Worm (Caenorhabditis elegans) whole organism, young adult: ENCODE measurements around the gene Y39B6A.29.

Source experiments
- B0019.2 ChIP-seq: fragments of 200-800 bp; sonication (Bioruptor generic); conservative IDR thresholded peaks from 2 replicates; pipeline ENCODE4 v1.3.6; 2022; ENCODE audit warnings: missing genetic modification reagents, missing genetic modification characterization, missing compliant biosample characterization
- D2030.7 ChIP-seq: fragments of 200-800 bp; sonication (Bioruptor generic); IDR thresholded peaks from 2 replicates; pipeline ENCODE4 v1.3.6; 2022; ENCODE audit warnings: missing genetic modification reagents, missing genetic modification characterization, missing compliant biosample characterization
- F22D6.2 ChIP-seq: sonication (generic microtip); optimal IDR thresholded peaks from 2 replicates; lab custom pipeline; 2016; ENCODE audit warnings: mild to moderate bottlenecking, missing genetic modification characterization, missing compliant biosample characterization
- F23B12.7 ChIP-seq: sonication (generic microtip); optimal IDR thresholded peaks from 2 replicates; lab custom pipeline; 2017; ENCODE audit warnings: missing genetic modification characterization, mild to moderate bottlenecking, missing compliant biosample characterization, antibody characterized with exemption, moderate library complexity; ENCODE audit not compliant: insufficient read depth
- F37B4.10 ChIP-seq: fragments of 200-800 bp; sonication (Bioruptor generic); IDR thresholded peaks from 2 replicates; pipeline ENCODE4 v1.3.6; 2022; ENCODE audit warnings: missing genetic modification characterization, missing compliant biosample characterization
- F49E8.2 ChIP-seq: sonication (generic microtip); optimal IDR thresholded peaks from 3 replicates; lab custom pipeline; 2017; ENCODE audit warnings: missing genetic modification characterization, mild to moderate bottlenecking, missing compliant biosample characterization, antibody characterized with exemption, moderate library complexity; ENCODE audit not compliant: insufficient read depth
- F57A8.1 ChIP-seq: fragments of 200-800 bp; sonication (Bioruptor generic); optimal IDR thresholded peaks from 2 replicates; lab custom pipeline; 2018; ENCODE audit warnings: mild to moderate bottlenecking, missing genetic modification characterization, moderate library complexity, missing compliant biosample characterization
- K11D2.4 ChIP-seq: fragments of 200-800 bp; sonication (Bioruptor generic); IDR thresholded peaks from 2 replicates; pipeline ENCODE4 v1.3.6; 2022; ENCODE audit warnings: missing genetic modification reagents, missing genetic modification characterization, missing compliant biosample characterization
- K12H6.12 ChIP-seq: fragments of 200-800 bp; sonication (Bioruptor generic); optimal IDR thresholded peaks from 2 replicates; lab custom pipeline; 2018; ENCODE audit warnings: mild to moderate bottlenecking, missing genetic modification characterization, missing compliant biosample characterization
- T07F8.4 ChIP-seq: sonication (generic microtip); optimal IDR thresholded peaks from 2 replicates; lab custom pipeline; 2016; ENCODE audit warnings: mild to moderate bottlenecking, missing genetic modification characterization, moderate library complexity, missing compliant biosample characterization
- Y53G8AR.9 ChIP-seq: fragments of 200-800 bp; sonication (Bioruptor generic); conservative IDR thresholded peaks from 2 replicates; pipeline ENCODE4 v1.3.6; 2022; ENCODE audit warnings: missing genetic modification reagents, missing genetic modification characterization, missing compliant biosample characterization
- ama-1 ChIP-seq, 3 experiments: fragments of 150-350 bp in 1 of 3; sonication (generic microtip) in 2 of 3; optimal IDR thresholded peaks; 2 replicates each; lab custom pipeline; 2014 to 2018; ENCODE audit warnings: missing biosample characterization in 2 of 3, missing genetic modification characterization in 2 of 3, missing genetic modification reagents in 2 of 3
- aptf-2 ChIP-seq: fragments of 200-800 bp; sonication (Bioruptor generic); conservative IDR thresholded peaks from 2 replicates; pipeline ENCODE4 v1.3.6; 2022; ENCODE audit warnings: missing genetic modification reagents, missing genetic modification characterization, missing compliant biosample characterization
- atf-7 ChIP-seq: sonication (generic microtip); optimal IDR thresholded peaks from 2 replicates; lab custom pipeline; 2017; ENCODE audit warnings: mild to moderate bottlenecking, missing genetic modification characterization, missing compliant biosample characterization
- attf-3 ChIP-seq: fragments of 200-800 bp; sonication (Bioruptor generic); conservative IDR thresholded peaks from 2 replicates; pipeline ENCODE4 v1.3.6; 2022; ENCODE audit warnings: missing genetic modification reagents, missing genetic modification characterization, missing compliant biosample characterization
- bed-1 ChIP-seq: fragments of 200-800 bp; sonication (Bioruptor generic); IDR thresholded peaks from 2 replicates; pipeline ENCODE4 v1.3.6; 2022; ENCODE audit warnings: missing genetic modification reagents, missing genetic modification characterization, missing compliant biosample characterization
- cebp-1 ChIP-seq, 2 experiments: fragments of 200-800 bp in 1 of 2; sonication (Bioruptor generic) in 1 of 2; sonication (generic microtip) in 1 of 2; IDR thresholded peaks in 1 of 2; optimal IDR thresholded peaks in 1 of 2; 2 replicates each; pipeline versions ENCODE4 v1.3.6 to Lab custom; 2017 to 2022; ENCODE audit warnings: missing compliant biosample characterization in 2 of 2, missing genetic modification characterization in 2 of 2, mild to moderate bottlenecking in 1 of 2, missing genetic modification reagents in 1 of 2, moderate library complexity in 1 of 2
- cebp-2 ChIP-seq: fragments of 200-800 bp; sonication (Bioruptor generic); IDR thresholded peaks from 2 replicates; pipeline ENCODE4 v1.3.6; 2022; ENCODE audit warnings: missing genetic modification characterization, missing compliant biosample characterization
- ceh-100 ChIP-seq: fragments of 200-800 bp; sonication (Bioruptor generic); IDR thresholded peaks from 2 replicates; pipeline ENCODE4 v1.3.6; 2022; ENCODE audit warnings: missing genetic modification reagents, missing genetic modification characterization, missing compliant biosample characterization
- dpl-1 ChIP-seq: fragments of 150-350 bp; optimal IDR thresholded peaks from 2 replicates; lab custom pipeline; 2014; ENCODE audit warnings: missing biosample characterization, missing genetic modification reagents, missing genetic modification characterization
- ekl-4 ChIP-seq: fragments of 200-800 bp; sonication (Bioruptor generic); IDR thresholded peaks from 2 replicates; pipeline ENCODE4 v1.3.6; 2022; ENCODE audit warnings: missing genetic modification reagents, missing genetic modification characterization, missing compliant biosample characterization
- let-607 ChIP-seq, 2 experiments: fragments of 200-800 bp in 1 of 2; sonication (Bioruptor generic) in 1 of 2; sonication (generic microtip) in 1 of 2; optimal IDR thresholded peaks; 2 replicates each; lab custom pipeline; 2016 to 2018; ENCODE audit warnings: mild to moderate bottlenecking in 2 of 2, missing compliant biosample characterization in 2 of 2, missing genetic modification characterization in 2 of 2, moderate library complexity in 2 of 2, missing genotype in 1 of 2
- lin-35 ChIP-seq, 3 experiments: fragments of 150-350 bp in 2 of 3; sonication (generic microtip) in 1 of 3; optimal IDR thresholded peaks; 2 replicates each; lab custom pipeline; 2014 to 2018; ENCODE audit warnings: missing biosample characterization in 3 of 3, missing genetic modification characterization in 3 of 3, missing genetic modification reagents in 3 of 3
- lir-1 ChIP-seq: fragments of 200-800 bp; sonication (Bioruptor generic); conservative IDR thresholded peaks from 2 replicates; pipeline ENCODE4 v1.3.6; 2022; ENCODE audit warnings: missing genetic modification reagents, missing genetic modification characterization, missing compliant biosample characterization
- madf-10 ChIP-seq: sonication (generic microtip); optimal IDR thresholded peaks from 2 replicates; lab custom pipeline; 2016; ENCODE audit warnings: mild to moderate bottlenecking, missing genetic modification characterization, missing compliant biosample characterization
- madf-3 ChIP-seq: fragments of 200-800 bp; sonication (Bioruptor generic); IDR thresholded peaks from 2 replicates; pipeline ENCODE4 v1.3.6; 2022; ENCODE audit warnings: missing genetic modification reagents, missing genetic modification characterization, missing compliant biosample characterization
- madf-6 ChIP-seq: fragments of 200-800 bp; sonication (Bioruptor generic); IDR thresholded peaks from 2 replicates; pipeline ENCODE4 v1.3.6; 2022; ENCODE audit warnings: missing genetic modification reagents, missing genetic modification characterization, missing compliant biosample characterization
- mel-28 ChIP-seq: sonication (generic microtip); optimal IDR thresholded peaks from 2 replicates; lab custom pipeline; 2016; ENCODE audit warnings: borderline replicate concordance, mild to moderate bottlenecking, missing genetic modification characterization, missing compliant biosample characterization
- mxl-1 ChIP-seq: sonication (generic microtip); optimal IDR thresholded peaks from 2 replicates; lab custom pipeline; 2016; ENCODE audit warnings: missing genetic modification characterization, missing compliant biosample characterization
- nfyb-1 ChIP-seq: fragments of 200-800 bp; sonication (Bioruptor generic); IDR thresholded peaks from 2 replicates; pipeline ENCODE4 v1.3.6; 2022; ENCODE audit warnings: missing genetic modification reagents, missing genetic modification characterization, missing compliant biosample characterization
- nhr-27 ChIP-seq: fragments of 200-800 bp; sonication (Bioruptor generic); optimal IDR thresholded peaks from 2 replicates; lab custom pipeline; 2018; ENCODE audit warnings: mild to moderate bottlenecking, missing genetic modification characterization, moderate library complexity, missing compliant biosample characterization
- nhr-80 ChIP-seq: sonication (generic microtip); optimal IDR thresholded peaks from 2 replicates; lab custom pipeline; 2016; ENCODE audit warnings: missing genetic modification characterization, missing compliant biosample characterization
- nhr-90 ChIP-seq: sonication (generic microtip); optimal IDR thresholded peaks from 2 replicates; lab custom pipeline; 2016; ENCODE audit warnings: missing genotype, mild to moderate bottlenecking, missing genetic modification characterization, missing compliant biosample characterization
- pbrm-1 ChIP-seq: fragments of 200-800 bp; sonication (Bioruptor generic); IDR thresholded peaks from 2 replicates; pipeline ENCODE4 v1.3.6; 2022; ENCODE audit warnings: missing genetic modification reagents, missing genetic modification characterization, missing compliant biosample characterization
- snpc-4 ChIP-seq, 5 experiments: fragments of 150-350 bp in 1 of 5; sonication (generic microtip) in 4 of 5; optimal IDR thresholded peaks; 2 replicates each; lab custom pipeline; 2014 to 2018; ENCODE audit warnings: missing genetic modification characterization in 5 of 5, missing biosample characterization in 3 of 5, antibody characterized with exemption in 2 of 5, mild to moderate bottlenecking in 2 of 5, missing compliant biosample characterization in 2 of 5, missing genotype in 2 of 5, moderate library complexity in 2 of 5, missing genetic modification reagents in 1 of 5
- sptf-2 ChIP-seq: fragments of 200-800 bp; sonication (Bioruptor generic); optimal IDR thresholded peaks from 2 replicates; lab custom pipeline; 2018; ENCODE audit warnings: mild to moderate bottlenecking, missing genetic modification characterization, missing compliant biosample characterization
- zfh-2 ChIP-seq: fragments of 200-800 bp; sonication (Bioruptor generic); conservative IDR thresholded peaks from 2 replicates; pipeline ENCODE4 v1.3.6; 2022; ENCODE audit warnings: missing genetic modification reagents, missing genetic modification characterization, missing compliant biosample characterization
- ztf-25 ChIP-seq: fragments of 200-800 bp; sonication (Bioruptor generic); IDR thresholded peaks from 2 replicates; pipeline ENCODE4 v1.3.6; 2022; ENCODE audit warnings: missing genetic modification reagents, missing genetic modification characterization, missing compliant biosample characterization
- ztf-26 ChIP-seq: sonication (generic microtip); optimal IDR thresholded peaks from 2 replicates; lab custom pipeline; 2017; ENCODE audit warnings: missing genetic modification characterization, missing compliant biosample characterization
- ztf-28 ChIP-seq: fragments of 200-800 bp; sonication (Bioruptor generic); IDR thresholded peaks from 2 replicates; pipeline ENCODE4 v1.3.6; 2022; ENCODE audit warnings: missing genetic modification reagents, missing genetic modification characterization, missing compliant biosample characterization

Gene Y39B6A.29

ce11 chrV:18990238-18990901 is 34.2 kb downstream of the Y39B6A.29 start, which contains the start of the genes reps-1 and Y39B6A.37 (continued):
- TF ChIP-seq zfh-2 (GFP tag; lab: Robert Waterston, UW): 0 out of 2 replicates have a peak, but pooled peaks have one; percentile 34
- no peak; the same call in 1 of the 2 replicates for TF ChIP-seq B0019.2
- no peak for TF ChIP-seq snpc-4 (GFP tag; optimal IDR thresholded peaks at IDR 0.05; lab: Kevin White, UChicago)
- peak in 3 of 4 experiments; percentile 36 to 66 (median 54) for TF ChIP-seq snpc-4 (tag; optimal IDR thresholded peaks at IDR 0.05; lab: Kevin White, UChicago)
- TF ChIP-seq nfyb-1 (GFP tag; lab: Robert Waterston, UW): peak; percentile 65
- peak; percentile 80 for TF ChIP-seq K11D2.4 (GFP tag; lab: Robert Waterston, UW)
- no peak for TF ChIP-seq ztf-25 (GFP tag; lab: Robert Waterston, UW)
- TF ChIP-seq D2030.7 (GFP tag; lab: Robert Waterston, UW): peak; percentile 78
- TF ChIP-seq atf-7 (tag; lab: Kevin White, UChicago): no peak
- peak in 1 of 2 experiments; percentile 9 for TF ChIP-seq let-607 (tag; optimal IDR thresholded peaks at IDR 0.05; lab: Kevin White, UChicago)
- no peak for TF ChIP-seq sptf-2
- no peak for TF ChIP-seq T07F8.4
- peak; percentile 0 for TF ChIP-seq nhr-80 (tag; lab: Kevin White, UChicago)
- 0 out of 2 replicates have a peak, but pooled peaks have one; percentile 33 for TF ChIP-seq F37B4.10

- TF ChIP-seq ekl-4 (GFP tag; lab: Robert Waterston, UW): no peak
- TF ChIP-seq Y53G8AR.9 (GFP tag; lab: Robert Waterston, UW): 0 out of 2 replicates have a peak, but pooled peaks have one; percentile 54
Observed at ce11 chrV:18986103-18986502, 38.5 kb downstream of the Y39B6A.29 start.

ce11 chrV:18981736-18982135 is 42.8 kb downstream of the Y39B6A.29 start:
- TF ChIP-seq attf-3 (GFP tag; lab: Robert Waterston, UW) (no peak), mxl-1 (tag; lab: Kevin White, UChicago) (no peak), cebp-1 (GFP tag; IDR thresholded peaks at IDR 0.05; lab: Robert Waterston, UW) (no peak), cebp-1 (tag; optimal IDR thresholded peaks at IDR 0.05; lab: Kevin White, UChicago) (no peak), B0019.2 (no peak), pbrm-1 (no peak), ceh-100 (GFP tag; lab: Robert Waterston, UW) (no peak), T07F8.4 (no peak), nhr-90 (tag; lab: Kevin White, UChicago) (no peak), ztf-26 (no peak), ama-1 (optimal IDR thresholded peaks at IDR 0.05; lab: Kevin White, UChicago) (no peak), ama-1 (GFP tag; optimal IDR thresholded peaks at IDR 0.05; lab: Kevin White, UChicago) (no peak), F49E8.2 (tag; lab: Kevin White, UChicago) (no peak)

ce11 chrV:18980980-18981529 is 43.5 kb downstream of the Y39B6A.29 start, which contains the start of the genes mrps-35 and sws-1:
TSS of gene mrps-35 (plus strand) at chrV:18981306.
TSS of gene sws-1 (minus strand) at chrV:18981479.
- TF ChIP-seq K11D2.4 (GFP tag; lab: Robert Waterston, UW): 0 out of 2 replicates have a peak, but pooled peaks have one; percentile 48
- peak; percentile 89 for TF ChIP-seq K12H6.12 (tag; lab: Kevin White, UChicago)
- no peak for TF ChIP-seq zfh-2 (GFP tag; lab: Robert Waterston, UW)
- no peak for TF ChIP-seq ztf-28 (GFP tag; lab: Robert Waterston, UW)
- peak; percentile 37 for TF ChIP-seq madf-10 (tag; lab: Kevin White, UChicago)
- TF ChIP-seq madf-6 (GFP tag; lab: Robert Waterston, UW): peak; percentile 71
- TF ChIP-seq F57A8.1: no peak
- peak in 2 of 3 experiments; percentile 25 to 72 for TF ChIP-seq lin-35 (GFP tag; optimal IDR thresholded peaks at IDR 0.05; lab: Kevin White, UChicago)
- TF ChIP-seq aptf-2 (GFP tag; lab: Robert Waterston, UW): peak; percentile 57; the same call in 1 of the 2 replicates
- TF ChIP-seq mel-28: no peak
- TF ChIP-seq bed-1 (GFP tag; lab: Robert Waterston, UW): no peak
- peak; percentile 27 for TF ChIP-seq F22D6.2 (tag; lab: Kevin White, UChicago)
- no peak for TF ChIP-seq F23B12.7
- no peak for TF ChIP-seq nhr-27 (tag; lab: Kevin White, UChicago)
- TF ChIP-seq lir-1 (GFP tag; lab: Robert Waterston, UW): peak; percentile 20; the same call in 1 of the 2 replicates
- TF ChIP-seq mxl-1 (tag; lab: Kevin White, UChicago): no peak
- no peak for TF ChIP-seq madf-3 (GFP tag; lab: Robert Waterston, UW)
- 0 out of 2 replicates have a peak, but pooled peaks have one; percentile 49 for TF ChIP-seq cebp-2
- peak; percentile 59 for TF ChIP-seq dpl-1
